Fruit fly (Drosophila melanogaster) whole organism, prepupa: Measurements from ENCODE around the gene CG43902.

Experiments used
- Blimp-1 ChIP-seq: fragments of 200-800 bp; sonication (Bioruptor generic); optimal IDR thresholded peaks from 3 replicates; lab custom pipeline; 2017; ENCODE audit warnings: missing biosample characterization, missing genetic modification characterization, mild to moderate bottlenecking, moderate library complexity, missing genetic modification reagents
- CG31627 ChIP-seq: fragments of 200-800 bp; sonication (Bioruptor generic); optimal IDR thresholded peaks from 3 replicates; lab custom pipeline; 2016; ENCODE audit warnings: missing biosample characterization, missing genetic modification characterization
- CG32006 ChIP-seq: fragments of 200-800 bp; sonication (Bioruptor generic); optimal IDR thresholded peaks from 3 replicates; lab custom pipeline; 2017; ENCODE audit warnings: missing biosample characterization, mild to moderate bottlenecking, missing genetic modification characterization
- CG4318 ChIP-seq: fragments of 200-800 bp; sonication (Bioruptor generic); optimal IDR thresholded peaks from 3 replicates; lab custom pipeline; 2017; ENCODE audit warnings: missing biosample characterization, mild to moderate bottlenecking, missing genetic modification characterization
- CG8119 ChIP-seq: fragments of 200-800 bp; sonication (Bioruptor generic); IDR thresholded peaks from 3 replicates; pipeline ENCODE4 v1.3.6; 2022; ENCODE audit warnings: missing biosample characterization, missing genetic modification characterization
- CG8319 ChIP-seq: fragments of 200-800 bp; sonication (Bioruptor generic); optimal IDR thresholded peaks from 3 replicates; lab custom pipeline; 2016; ENCODE audit warnings: missing biosample characterization, missing genetic modification characterization
- Eip78C ChIP-seq: fragments of 200-800 bp; sonication (Bioruptor generic); peaks from one replicate; lab custom pipeline; 2016; ENCODE audit warnings: missing biosample characterization, missing genetic modification characterization
- Ets96B ChIP-seq: fragments of 200-800 bp; optimal IDR thresholded peaks from 2 replicates; lab custom pipeline; 2019; ENCODE audit warnings: missing biosample characterization, mild to moderate bottlenecking, missing genetic modification characterization, moderate library complexity
- Hr38 ChIP-seq: sonication (Bioruptor generic); optimal IDR thresholded peaks from 2 replicates; lab custom pipeline; 2016; ENCODE audit warnings: missing biosample characterization, missing genetic modification characterization
- Hr4 ChIP-seq: fragments of 200-800 bp; sonication (Bioruptor generic); optimal IDR thresholded peaks from 3 replicates; lab custom pipeline; 2016; ENCODE audit warnings: missing biosample characterization, missing genetic modification characterization
- fd85E ChIP-seq: fragments of 200-800 bp; sonication (Bioruptor generic); optimal IDR thresholded peaks from 3 replicates; lab custom pipeline; 2016; ENCODE audit warnings: missing biosample characterization, missing genetic modification characterization
- net ChIP-seq: fragments of 200-800 bp; sonication (Bioruptor generic); optimal IDR thresholded peaks from 3 replicates; lab custom pipeline; 2016; ENCODE audit warnings: missing biosample characterization, missing genetic modification characterization
- spab ChIP-seq: fragments of 200-800 bp; sonication (Bioruptor generic); optimal IDR thresholded peaks from 2 replicates; lab custom pipeline; 2017; ENCODE audit warnings: missing biosample characterization, mild to moderate bottlenecking, missing genetic modification characterization, missing genetic modification reagents

Gene CG43902

dm6 chrX:10244763-10245162 is 86.5 kb downstream of the CG43902 start:
- TF ChIP-seq spab (no peak), CG32006 (GFP tag; lab: Kevin White, UChicago) (peak; percentile 28), Hr38 (GFP tag; lab: Kevin White, UChicago) (no peak), Hr4 (GFP tag; lab: Kevin White, UChicago) (peak; percentile 22), CG31627 (GFP tag; lab: Kevin White, UChicago) (no peak), Blimp-1 (GFP tag; lab: Kevin White, UChicago) (no peak), CG8119 (GFP tag; lab: Robert Waterston, UW) (peak; percentile 24; the same call in 2 of the 3 replicates), Eip78C (GFP tag; lab: Kevin White, UChicago) (peak; percentile 43), net (peak; percentile 19), Ets96B (tag; lab: Kevin White, UChicago) (no peak), CG8319 (GFP tag; lab: Kevin White, UChicago) (no peak), CG4318 (GFP tag; lab: Kevin White, UChicago) (no peak), fd85E (no peak)
